Fruit fly (Drosophila melanogaster): ENCODE results near the gene CG32700.

CG32700 gene

dm6 chrX:9584104-9584947, 33.7 kb upstream of the CG32700 start (continued):
- TF ChIP-seq CG6276 (GFP tag; optimal IDR thresholded peaks at IDR 0.05) (peak; percentile 36), dsx (GFP tag; optimal IDR thresholded peaks at IDR 0.05; ENCODE audit: poor library complexity, severe bottlenecking) (no peak), CG16779 (tag; optimal IDR thresholded peaks at IDR 0.05) (no peak), CG11294 (GFP tag; IDR thresholded peaks at IDR 0.05) (no peak), Ets21C (GFP tag; optimal IDR thresholded peaks at IDR 0.05) (no peak), achi (GFP tag; optimal IDR thresholded peaks at IDR 0.05) (peak; percentile 31), fd59A (GFP tag; optimal IDR thresholded peaks at IDR 0.05) (peak; percentile 31), CG8632 (GFP tag; optimal IDR thresholded peaks at IDR 0.05) (no peak), CG7368 (GFP tag; optimal IDR thresholded peaks at IDR 0.05) (no peak), CG3919 (GFP tag; optimal IDR thresholded peaks at IDR 0.05) (no peak), Eip75B (GFP tag; optimal IDR thresholded peaks at IDR 0.05) (no peak), svp (GFP tag) (peak; percentile 82), topi (GFP tag; optimal IDR thresholded peaks at IDR 0.05) (no peak), CG32006 (GFP tag; optimal IDR thresholded peaks at IDR 0.05) (peak; percentile 65), fkh (GFP tag; optimal IDR thresholded peaks at IDR 0.05) (peak; percentile 91), Gug (GFP tag; IDR thresholded peaks at IDR 0.05) (no peak), Blimp-1 (GFP tag; optimal IDR thresholded peaks at IDR 0.05) (peak; percentile 69), Hr38 (GFP tag; optimal IDR thresholded peaks at IDR 0.05) (no peak), salr (GFP tag; optimal IDR thresholded peaks at IDR 0.05) (no peak), ss (GFP tag; optimal IDR thresholded peaks at IDR 0.05) (no peak), CG9139 (GFP tag; optimal IDR thresholded peaks at IDR 0.05) (no peak), esn (GFP tag; optimal IDR thresholded peaks at IDR 0.05) (no peak), CG6808 (GFP tag; optimal IDR thresholded peaks at IDR 0.05) (no peak), Sox14 (GFP tag; optimal IDR thresholded peaks at IDR 0.05) (no peak), OdsH (GFP tag; optimal IDR thresholded peaks at IDR 0.05) (peak; percentile 48), lz (GFP tag; optimal IDR thresholded peaks at IDR 0.05) (no peak), Sox15 (GFP tag; optimal IDR thresholded peaks at IDR 0.05) (peak; percentile 39), CG34406 (GFP tag; optimal IDR thresholded peaks at IDR 0.05) (no peak), CG8319 (GFP tag; optimal IDR thresholded peaks at IDR 0.05) (no peak), CG11902 (GFP tag; optimal IDR thresholded peaks at IDR 0.05) (no peak), pdm3 (GFP tag; optimal IDR thresholded peaks at IDR 0.05) (peak; percentile 35), dac (GFP tag; optimal IDR thresholded peaks at IDR 0.05) (peak; percentile 41)

- TF ChIP-seq CG6163 (GFP tag; IDR thresholded peaks at IDR 0.05), result peak; percentile 94
- TF ChIP-seq Sox14 (GFP tag; optimal IDR thresholded peaks at IDR 0.05), result peak; percentile 79
- TF ChIP-seq Blimp-1 (GFP tag; optimal IDR thresholded peaks at IDR 0.05), result no peak
- peak; percentile 42 for TF ChIP-seq fd85E (GFP tag; optimal IDR thresholded peaks at IDR 0.05)
- TF ChIP-seq svp (GFP tag), result peak; percentile 75
- peak; percentile 72 for TF ChIP-seq lz (GFP tag; optimal IDR thresholded peaks at IDR 0.05)
- TF ChIP-seq CG11294 (GFP tag; IDR thresholded peaks at IDR 0.05), result peak; percentile 91
- TF ChIP-seq Met (GFP tag; optimal IDR thresholded peaks at IDR 0.05), result peak; percentile 68
- peak; percentile 32 for TF ChIP-seq Eip93F (GFP tag; optimal IDR thresholded peaks at IDR 0.05)
- TF ChIP-seq CG6792 (GFP tag; optimal IDR thresholded peaks at IDR 0.05), result peak; percentile 88
- peak; percentile 89 for TF ChIP-seq Lpt (GFP tag; optimal IDR thresholded peaks at IDR 0.05)
- TF ChIP-seq OdsH (GFP tag; optimal IDR thresholded peaks at IDR 0.05), result peak; percentile 92
- peak; percentile 87 for TF ChIP-seq CG34406 (GFP tag; optimal IDR thresholded peaks at IDR 0.05)
- peak; percentile 89 for TF ChIP-seq net (GFP tag; optimal IDR thresholded peaks at IDR 0.05)
- peak; percentile 91 for TF ChIP-seq Hr4 (GFP tag; optimal IDR thresholded peaks at IDR 0.05)
- peak; percentile 39 for TF ChIP-seq Hr39 (GFP tag; optimal IDR thresholded peaks at IDR 0.05)
- peak; percentile 94 for TF ChIP-seq CG16779 (tag; optimal IDR thresholded peaks at IDR 0.05)
- peak; percentile 33 for TF ChIP-seq CG6854 (GFP tag; optimal IDR thresholded peaks at IDR 0.05)
- TF ChIP-seq Hr38 (GFP tag; optimal IDR thresholded peaks at IDR 0.05), result no peak
- peak; percentile 33 for TF ChIP-seq CG31627 (GFP tag; optimal IDR thresholded peaks at IDR 0.05)
- peak; percentile 87 for TF ChIP-seq Eip75B (GFP tag; optimal IDR thresholded peaks at IDR 0.05)
- TF ChIP-seq Eip78C (GFP tag), result peak; percentile 95
- peak; percentile 94 for TF ChIP-seq eg (GFP tag; IDR thresholded peaks at IDR 0.05)
- peak; percentile 61 for TF ChIP-seq CG11902 (GFP tag; optimal IDR thresholded peaks at IDR 0.05)
- TF ChIP-seq CG8632 (GFP tag; optimal IDR thresholded peaks at IDR 0.05), result peak; percentile 84
- TF ChIP-seq CG6276 (GFP tag; optimal IDR thresholded peaks at IDR 0.05), result peak; percentile 96
- peak; percentile 93 for TF ChIP-seq spab (GFP tag; optimal IDR thresholded peaks at IDR 0.05)
- TF ChIP-seq pdm3 (GFP tag; optimal IDR thresholded peaks at IDR 0.05), result peak; percentile 88
- TF ChIP-seq CG3919 (GFP tag; optimal IDR thresholded peaks at IDR 0.05), result peak; percentile 91
- peak; percentile 51 for TF ChIP-seq fkh (GFP tag; optimal IDR thresholded peaks at IDR 0.05)
Observed at dm6 chrX:9583440-9584103, 32.9 kb upstream of the CG32700 start.
